Fruit fly (Drosophila melanogaster) whole organism, embryonic: Measurements from ENCODE around the gene His3.3A.

Experiments
- Aef1 ChIP-seq: fragments of 200-800 bp; sonication (Bioruptor generic); IDR thresholded peaks from 3 replicates; pipeline ENCODE4 v1.3.6; 2022; ENCODE audit warnings: missing biosample characterization, missing genetic modification characterization
- C15 ChIP-seq: fragments of 200-800 bp; sonication (Bioruptor generic); IDR thresholded peaks from 3 replicates; pipeline ENCODE4 v1.3.6; 2022; ENCODE audit warnings: missing biosample characterization, missing genetic modification characterization
- CG10462 ChIP-seq: fragments of 200-800 bp; sonication (Bioruptor generic); optimal IDR thresholded peaks from 2 replicates; lab custom pipeline; 2016; ENCODE audit warnings: missing biosample characterization, missing genetic modification characterization
- CG11398 ChIP-seq: fragments of 200-800 bp; sonication (Bioruptor generic); optimal IDR thresholded peaks from 2 replicates; lab custom pipeline; 2016; ENCODE audit warnings: missing biosample characterization, missing genetic modification characterization
- CG11560 ChIP-seq: fragments of 200-800 bp; sonication (Bioruptor generic); IDR thresholded peaks from 3 replicates; pipeline ENCODE4 v1.3.6; 2022; ENCODE audit warnings: missing biosample characterization, missing genetic modification characterization
- CG12219 ChIP-seq: fragments of 200-800 bp; sonication (Bioruptor generic); optimal IDR thresholded peaks from 3 replicates; lab custom pipeline; 2018; ENCODE audit warnings: missing biosample characterization, mild to moderate bottlenecking, missing genetic modification characterization
- CG13775 ChIP-seq: fragments of 200-800 bp; sonication (Bioruptor generic); optimal IDR thresholded peaks from 3 replicates; lab custom pipeline; 2017; ENCODE audit warnings: missing biosample characterization, mild to moderate bottlenecking, missing genetic modification characterization
- CG14860 ChIP-seq: fragments of 200-800 bp; sonication (Bioruptor generic); IDR thresholded peaks from 3 replicates; pipeline ENCODE4 v1.3.6; 2022; ENCODE audit warnings: missing biosample characterization, missing genetic modification characterization; ENCODE audit not compliant: partially characterized antibody
- CG15601 ChIP-seq: fragments of 200-800 bp; sonication (Bioruptor generic); optimal IDR thresholded peaks from 3 replicates; lab custom pipeline; 2019; ENCODE audit warnings: missing biosample characterization, mild to moderate bottlenecking, missing genetic modification characterization, moderate library complexity
- CG16863 ChIP-seq: fragments of 200-800 bp; sonication (Bioruptor generic); optimal IDR thresholded peaks from 3 replicates; lab custom pipeline; 2016; ENCODE audit warnings: missing biosample characterization, missing genetic modification characterization
- CG2120 ChIP-seq: fragments of 200-800 bp; sonication (Bioruptor generic); optimal IDR thresholded peaks from 3 replicates; lab custom pipeline; 2016; ENCODE audit warnings: missing biosample characterization, missing genetic modification characterization
- CG30403 ChIP-seq: fragments of 200-800 bp; sonication (Bioruptor generic); optimal IDR thresholded peaks from 3 replicates; lab custom pipeline; 2016; ENCODE audit warnings: missing biosample characterization, missing genetic modification characterization
- CG33213 ChIP-seq: fragments of 200-800 bp; sonication (Bioruptor generic); optimal IDR thresholded peaks from 3 replicates; lab custom pipeline; 2016; ENCODE audit warnings: missing biosample characterization, missing genetic modification characterization
- CG4424 ChIP-seq: fragments of 200-800 bp; sonication (Bioruptor generic); optimal IDR thresholded peaks from 3 replicates; lab custom pipeline; 2016; ENCODE audit warnings: missing biosample characterization, missing genetic modification characterization
- CG4730 ChIP-seq: fragments of 200-800 bp; sonication (Bioruptor generic); IDR thresholded peaks from 2 replicates; pipeline ENCODE4 v1.3.6; 2022; ENCODE audit warnings: missing biosample characterization, missing genetic modification characterization
- CG5245 ChIP-seq: fragments of 200-800 bp; sonication (Bioruptor generic); optimal IDR thresholded peaks from 3 replicates; lab custom pipeline; 2016; ENCODE audit warnings: missing biosample characterization, missing genetic modification characterization
- CG6791 ChIP-seq: fragments of 200-800 bp; sonication (Bioruptor generic); IDR thresholded peaks from 3 replicates; pipeline ENCODE4 v1.3.6; 2022; ENCODE audit warnings: missing biosample characterization, missing genetic modification characterization; ENCODE audit not compliant: partially characterized antibody
- CG6813 ChIP-seq: fragments of 200-800 bp; sonication (Bioruptor generic); optimal IDR thresholded peaks from 2 replicates; lab custom pipeline; 2017; ENCODE audit warnings: missing biosample characterization, missing genetic modification characterization, mild to moderate bottlenecking, moderate library complexity, missing genetic modification reagents
- CG7928 ChIP-seq: fragments of 200-800 bp; sonication (Bioruptor generic); optimal IDR thresholded peaks from 2 replicates; lab custom pipeline; 2017; ENCODE audit warnings: missing biosample characterization, mild to moderate bottlenecking, missing genetic modification characterization
- CG8359 ChIP-seq: fragments of 200-800 bp; sonication (Bioruptor generic); optimal IDR thresholded peaks from 2 replicates; lab custom pipeline; 2017; ENCODE audit warnings: missing biosample characterization, mild to moderate bottlenecking, missing genetic modification characterization, borderline replicate concordance
- CG8944 ChIP-seq: fragments of 200-800 bp; sonication (Bioruptor generic); optimal IDR thresholded peaks from 3 replicates; lab custom pipeline; 2016; ENCODE audit warnings: missing biosample characterization, missing genetic modification characterization
- CTCF ChIP-seq: fragments of 200-800 bp; sonication (Bioruptor generic); optimal IDR thresholded peaks from 2 replicates; lab custom pipeline; 2017; ENCODE audit warnings: missing biosample characterization, mild to moderate bottlenecking, missing genetic modification characterization, moderate library complexity
- CoRest ChIP-seq: fragments of 200-800 bp; sonication (Bioruptor generic); optimal IDR thresholded peaks from 3 replicates; lab custom pipeline; 2018; ENCODE audit warnings: missing biosample characterization, mild to moderate bottlenecking, missing genetic modification characterization, moderate library complexity
- D19B ChIP-seq: fragments of 200-800 bp; sonication (Bioruptor generic); optimal IDR thresholded peaks from 2 replicates; lab custom pipeline; 2017; ENCODE audit warnings: missing biosample characterization, mild to moderate bottlenecking, missing genetic modification characterization
- Dip3 ChIP-seq: fragments of 200-800 bp; sonication (Bioruptor generic); optimal IDR thresholded peaks from 3 replicates; lab custom pipeline; 2016; ENCODE audit warnings: missing biosample characterization, missing genetic modification characterization
- Fer3 ChIP-seq: fragments of 200-800 bp; sonication (Bioruptor generic); optimal IDR thresholded peaks from 2 replicates; lab custom pipeline; 2018; ENCODE audit warnings: missing biosample characterization, mild to moderate bottlenecking, missing genetic modification characterization, moderate library complexity
- Hand ChIP-seq: fragments of 200-800 bp; sonication (Bioruptor generic); optimal IDR thresholded peaks from 2 replicates; lab custom pipeline; 2017; ENCODE audit warnings: mild to moderate bottlenecking, missing biosample characterization, missing genetic modification reagents, missing genetic modification characterization
- Hsf ChIP-seq: fragments of 200-800 bp; sonication (Bioruptor generic); optimal IDR thresholded peaks from 3 replicates; lab custom pipeline; 2016; ENCODE audit warnings: missing biosample characterization, missing genetic modification characterization
- Kr ChIP-seq: fragments of 200-800 bp; sonication (Bioruptor generic); optimal IDR thresholded peaks from 2 replicates; lab custom pipeline; 2017; ENCODE audit warnings: missing biosample characterization, mild to moderate bottlenecking, missing genetic modification characterization
- Mes4 ChIP-seq: fragments of 200-800 bp; sonication (Bioruptor generic); optimal IDR thresholded peaks from 2 replicates; lab custom pipeline; 2016; ENCODE audit warnings: missing biosample characterization, missing genetic modification characterization
- Mrtf ChIP-seq: fragments of 200-800 bp; sonication (Bioruptor generic); IDR thresholded peaks from 3 replicates; pipeline ENCODE4 v1.3.6; 2022; ENCODE audit warnings: missing biosample characterization, missing genetic modification characterization
- NC2α ChIP-seq: fragments of 200-800 bp; sonication (Bioruptor generic); optimal IDR thresholded peaks from 2 replicates; lab custom pipeline; 2016; ENCODE audit warnings: missing biosample characterization, missing genetic modification characterization
- Nf-YB ChIP-seq: fragments of 200-800 bp; sonication (Bioruptor generic); optimal IDR thresholded peaks from 3 replicates; lab custom pipeline; 2019; ENCODE audit warnings: missing biosample characterization, mild to moderate bottlenecking, missing genetic modification characterization, moderate library complexity
- Oaz ChIP-seq: fragments of 200-800 bp; sonication (Bioruptor generic); IDR thresholded peaks from 2 replicates; pipeline ENCODE4 v1.3.6; 2022; ENCODE audit warnings: missing biosample characterization, missing genetic modification characterization
- Trl ChIP-seq, 3 experiments: fragments of >200 bp in 2 of 3; fragments of 200-800 bp in 1 of 3; sonication (Bioruptor generic) in 1 of 3; optimal IDR thresholded peaks; 2 replicates in 1 of 3; 3 replicates in 2 of 3; lab custom pipeline; 2016 to 2017; ENCODE audit warnings: missing biosample characterization in 1 of 3, missing genetic modification characterization in 1 of 3
- Vsx1 ChIP-seq: fragments of 200-800 bp; sonication (Bioruptor generic); optimal IDR thresholded peaks from 2 replicates; lab custom pipeline; 2017; ENCODE audit warnings: missing biosample characterization, mild to moderate bottlenecking, missing genetic modification characterization, missing genetic modification reagents
- br ChIP-seq: fragments of >200 bp; optimal IDR thresholded peaks from 2 replicates; lab custom pipeline; 2017
- btn ChIP-seq: fragments of 200-800 bp; sonication (Bioruptor generic); optimal IDR thresholded peaks from 2 replicates; lab custom pipeline; 2016; ENCODE audit warnings: missing biosample characterization, missing genetic modification characterization
- caup ChIP-seq: fragments of 200-800 bp; sonication (Bioruptor generic); optimal IDR thresholded peaks from 3 replicates; lab custom pipeline; 2017; ENCODE audit warnings: missing biosample characterization, mild to moderate bottlenecking, missing genetic modification characterization, moderate library complexity; ENCODE audit not compliant: severe bottlenecking
- chinmo ChIP-seq: fragments of 200-800 bp; sonication (Bioruptor generic); IDR thresholded peaks from 4 replicates; pipeline ENCODE4 v1.3.6; 2022; ENCODE audit warnings: missing biosample characterization, missing genetic modification characterization; ENCODE audit not compliant: partially characterized antibody
- crc ChIP-seq: fragments of 200-800 bp; sonication (Bioruptor generic); optimal IDR thresholded peaks from 2 replicates; lab custom pipeline; 2016; ENCODE audit warnings: missing biosample characterization, missing genetic modification characterization
- ewg ChIP-seq: fragments of 200-800 bp; sonication (Bioruptor generic); optimal IDR thresholded peaks from 3 replicates; lab custom pipeline; 2017; ENCODE audit warnings: mild to moderate bottlenecking, missing biosample characterization, missing genetic modification reagents, missing genetic modification characterization
- fd3F ChIP-seq: fragments of 200-800 bp; sonication (Bioruptor generic); optimal IDR thresholded peaks from 2 replicates; lab custom pipeline; 2018; ENCODE audit warnings: missing biosample characterization, mild to moderate bottlenecking, missing genetic modification characterization, moderate library complexity
- gce ChIP-seq: fragments of 200-800 bp; sonication (Bioruptor generic); IDR thresholded peaks from 3 replicates; pipeline ENCODE4 v1.3.6; 2022; ENCODE audit warnings: missing biosample characterization, missing genetic modification characterization
- gt ChIP-seq: fragments of 200-800 bp; sonication (Bioruptor generic); IDR thresholded peaks from 2 replicates; pipeline ENCODE4 v1.3.6; 2022; ENCODE audit warnings: missing biosample characterization, missing genetic modification characterization
- jing ChIP-seq: fragments of 200-800 bp; sonication (Bioruptor generic); optimal IDR thresholded peaks from 2 replicates; lab custom pipeline; 2018; ENCODE audit warnings: missing biosample characterization, mild to moderate bottlenecking, missing genetic modification characterization
- luna ChIP-seq: fragments of 200-800 bp; sonication (Bioruptor generic); optimal IDR thresholded peaks from 2 replicates; lab custom pipeline; 2016; ENCODE audit warnings: missing biosample characterization, missing genetic modification characterization
- rib ChIP-seq: fragments of 200-800 bp; sonication (Bioruptor generic); IDR thresholded peaks from 2 replicates; pipeline ENCODE4 v1.3.6; 2022; ENCODE audit warnings: missing biosample characterization, missing genetic modification characterization
- run ChIP-seq: fragments of 200-800 bp; sonication (Bioruptor generic); optimal IDR thresholded peaks from 3 replicates; lab custom pipeline; 2018; ENCODE audit warnings: missing biosample characterization, mild to moderate bottlenecking, missing genetic modification characterization
- seq ChIP-seq: fragments of 200-800 bp; sonication (Bioruptor generic); IDR thresholded peaks from 2 replicates; pipeline ENCODE4 v1.3.6; 2022; ENCODE audit warnings: missing biosample characterization, missing genetic modification characterization
- tap ChIP-seq: fragments of 200-800 bp; optimal IDR thresholded peaks from 3 replicates; lab custom pipeline; 2019; ENCODE audit warnings: missing biosample characterization, mild to moderate bottlenecking, missing genetic modification characterization, moderate library complexity
- tin ChIP-seq: fragments of 200-800 bp; sonication (Bioruptor generic); optimal IDR thresholded peaks from 3 replicates; lab custom pipeline; 2016; ENCODE audit warnings: missing biosample characterization, missing genetic modification characterization

The His3.3A gene

dm6 chr2L:5037402-5037860 lies 17.4 kb upstream of the His3.3A start, which contains the start of the genes CG14042 and SP555 (continued):
- TF ChIP-seq CG16863 (GFP tag; lab: Kevin White, UChicago) (no peak), tin (GFP tag; lab: Kevin White, UChicago) (no peak), rib (GFP tag; lab: Robert Waterston, UW) (no peak), fd3F (GFP tag; lab: Kevin White, UChicago) (no peak), C15 (GFP tag; lab: Robert Waterston, UW) (no peak), CG8944 (GFP tag; lab: Kevin White, UChicago) (no peak), Dip3 (GFP tag; lab: Kevin White, UChicago) (no peak), Mrtf (no peak), CG10462 (no peak), Mes4 (no peak), CG4730 (GFP tag; lab: Robert Waterston, UW) (no peak), ewg (GFP tag; lab: Kevin White, UChicago) (peak; percentile 95), seq (GFP tag; lab: Robert Waterston, UW) (peak; percentile 93), NC2α (no peak), crc (GFP tag; lab: Kevin White, UChicago) (no peak), Nf-YB (GFP tag; lab: Kevin White, UChicago) (peak; percentile 52), Fer3 (tag; lab: Kevin White, UChicago) (no peak), br (lab: Kevin White, UChicago) (no peak), CG2120 (GFP tag; lab: Kevin White, UChicago) (no peak), CTCF (GFP tag; lab: Kevin White, UChicago) (no peak), CG11398 (GFP tag; lab: Kevin White, UChicago) (no peak), CG30403 (no peak), btn (GFP tag; lab: Kevin White, UChicago) (no peak), Hand (peak; percentile 19), tap (tag; lab: Kevin White, UChicago) (no peak), CG7928 (peak; percentile 39), Vsx1 (GFP tag; lab: Kevin White, UChicago) (no peak), CG5245 (GFP tag; lab: Kevin White, UChicago) (no peak), gce (no peak), CG6791 (GFP tag; lab: Robert Waterston, UW) (0 out of 3 replicates have a peak, but pooled peaks have one; percentile 41), CG6813 (peak; percentile 14), Hsf (GFP tag; lab: Kevin White, UChicago) (no peak), CG8359 (GFP tag; lab: Kevin White, UChicago) (no peak), Trl (optimal IDR thresholded peaks at IDR 0.05; lab: Kevin White, UChicago) (peak; percentile 28 to 35), Trl (GFP tag; optimal IDR thresholded peaks at IDR 0.05; lab: Kevin White, UChicago) (no peak), Kr (GFP tag; lab: Kevin White, UChicago) (no peak), CG13775 (GFP tag; lab: Kevin White, UChicago) (no peak), jing (GFP tag; lab: Kevin White, UChicago) (no peak), CG33213 (GFP tag; lab: Kevin White, UChicago) (no peak), CG12219 (no peak), CG14860 (GFP tag; lab: Robert Waterston, UW) (no peak), Oaz (no peak), gt (no peak), Aef1 (no peak), D19B (GFP tag; lab: Kevin White, UChicago) (no peak), CG4424 (GFP tag; lab: Kevin White, UChicago) (no peak), run (no peak), CoRest (tag; lab: Kevin White, UChicago) (no peak), chinmo (no peak), CG11560 (tag; lab: Robert Waterston, UW) (no peak), CG15601 (no peak), luna (GFP tag; lab: Kevin White, UChicago) (no peak), caup (GFP tag; lab: Kevin White, UChicago) (no peak)
